Fruit fly (Drosophila melanogaster) whole organism, larva: ENCODE measurements around the gene U2af50.
A peak's percentile ranks its signal among the peaks of the same experiment; 100 is the strongest.

Source experiments
- noc ChIP-seq: fragments of 200-800 bp; sonication (Bioruptor generic); optimal IDR thresholded peaks from 3 replicates; lab custom pipeline; 2019; ENCODE audit warnings: missing biosample characterization, mild to moderate bottlenecking, missing genetic modification characterization, moderate library complexity

U2af50 gene

DNA sequence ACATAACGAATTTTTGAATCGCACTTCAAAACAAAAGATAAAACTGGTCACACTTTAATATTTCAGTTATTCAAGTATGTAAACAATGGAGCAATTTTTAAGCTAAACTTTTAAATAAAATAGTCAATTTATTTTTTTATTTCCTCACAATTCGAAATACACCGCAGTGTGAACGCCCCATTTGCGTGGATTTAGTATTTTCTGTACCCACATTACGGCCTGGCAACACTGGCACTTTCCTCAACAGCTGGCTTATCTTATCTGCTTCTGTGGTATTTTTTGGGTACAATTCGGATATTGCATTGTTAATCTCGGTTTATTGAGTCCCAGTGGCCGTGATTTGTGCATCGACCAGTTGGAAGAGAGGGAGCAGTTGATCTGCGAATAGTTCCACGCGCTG is 8.8 kb downstream of the U2af50 start, which contains the start of gene sl:
TSS of gene sl (plus strand) at position 254 of the 400 bp plus-strand sequence.
- TF ChIP-seq noc (tag; lab: Kevin White, UChicago), result no peak

DNA sequence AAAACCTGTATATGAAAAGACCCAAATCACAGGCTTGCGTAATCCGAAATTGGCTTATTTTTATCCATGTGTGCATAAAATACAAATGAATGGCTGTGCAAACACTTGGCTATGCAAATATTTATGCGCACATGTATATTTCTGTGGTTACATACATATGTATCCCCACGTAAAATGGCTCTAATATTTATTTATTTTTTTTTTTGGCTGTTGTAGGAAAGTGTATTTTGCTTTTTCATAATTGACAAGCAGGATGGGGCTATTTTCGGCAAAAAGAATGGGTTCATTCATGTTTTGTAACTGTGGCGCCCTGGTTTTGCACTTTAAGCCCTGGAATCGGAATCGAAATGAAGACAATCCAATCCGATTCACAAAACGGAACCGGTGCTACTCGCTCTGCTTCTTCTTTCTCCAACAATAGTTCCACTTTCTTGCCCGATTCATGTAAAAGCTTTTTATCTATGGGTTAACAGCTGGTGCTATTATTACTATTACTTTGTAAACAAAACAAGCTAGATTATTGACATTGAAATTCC is 23.7 kb downstream of the U2af50 start:
- TF ChIP-seq noc (tag; lab: Kevin White, UChicago), result peak; percentile 69

DNA sequence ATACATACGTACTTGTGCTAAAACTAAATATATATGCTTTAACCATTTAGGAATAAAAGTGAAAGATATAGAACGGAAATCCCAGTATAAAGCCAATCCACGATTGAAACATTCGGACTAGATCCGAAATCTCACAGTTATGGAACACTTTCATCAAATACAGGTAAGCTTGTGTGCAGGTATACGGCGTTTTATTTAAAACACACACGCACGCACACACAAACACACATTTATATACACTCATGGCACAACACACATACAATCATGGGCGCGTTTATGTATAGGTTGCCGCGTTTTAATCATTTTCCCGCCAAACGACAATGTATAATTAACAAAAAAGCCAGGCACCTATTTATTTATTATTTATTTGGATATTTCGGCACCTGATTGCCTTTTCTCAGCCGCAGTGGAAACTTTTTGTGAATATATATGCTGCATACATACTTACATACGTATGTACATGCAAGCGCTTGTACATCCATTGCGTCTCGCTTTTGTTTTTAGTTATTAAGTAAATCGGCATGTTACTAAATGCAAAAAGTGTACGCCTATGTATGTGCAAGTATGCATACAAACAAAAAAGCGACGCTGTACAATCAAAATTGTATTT is 24.5 kb downstream of the U2af50 start:
- no peak for TF ChIP-seq noc (tag; lab: Kevin White, UChicago)

DNA sequence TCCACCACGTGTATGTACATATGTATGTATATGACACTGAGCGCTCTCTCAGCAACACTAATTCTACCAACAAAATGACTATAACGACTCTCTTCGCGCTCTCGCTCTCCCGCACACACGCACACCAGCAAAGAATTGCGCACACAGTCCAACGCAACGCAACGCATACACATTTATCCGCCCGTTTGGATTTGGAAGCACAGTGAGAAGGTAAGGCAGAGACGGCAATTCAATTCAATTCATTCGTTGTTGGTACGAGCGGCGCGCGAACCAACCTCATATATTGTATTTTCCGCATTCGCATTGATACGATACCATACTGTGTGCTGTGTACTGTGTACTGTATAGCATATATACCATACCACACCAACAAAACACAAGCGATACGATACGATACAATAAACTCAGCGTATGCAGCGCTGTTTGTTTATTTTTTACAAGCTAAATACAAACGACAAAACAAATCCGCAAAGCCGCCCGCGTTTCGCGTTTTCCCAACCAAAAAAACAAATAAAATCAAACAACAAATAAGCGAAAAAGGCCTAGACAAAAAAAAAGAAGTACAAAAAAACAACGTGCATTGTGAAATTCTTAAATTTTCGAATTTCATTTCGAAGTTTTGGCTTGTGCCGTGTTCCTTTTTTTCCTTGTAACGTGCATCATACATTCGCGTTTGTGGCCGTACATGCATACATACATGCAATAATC is 25.3 kb downstream of the U2af50 start, which contains the start of the genes CG9921 and Dsp1:
TSS of gene CG9921 (minus strand) at position 167 of the 708 bp plus-strand sequence.
TSS of gene Dsp1 (plus strand) at position 179 of the 708 bp plus-strand sequence.
- TF ChIP-seq noc (tag; lab: Kevin White, UChicago), result no peak

DNA sequence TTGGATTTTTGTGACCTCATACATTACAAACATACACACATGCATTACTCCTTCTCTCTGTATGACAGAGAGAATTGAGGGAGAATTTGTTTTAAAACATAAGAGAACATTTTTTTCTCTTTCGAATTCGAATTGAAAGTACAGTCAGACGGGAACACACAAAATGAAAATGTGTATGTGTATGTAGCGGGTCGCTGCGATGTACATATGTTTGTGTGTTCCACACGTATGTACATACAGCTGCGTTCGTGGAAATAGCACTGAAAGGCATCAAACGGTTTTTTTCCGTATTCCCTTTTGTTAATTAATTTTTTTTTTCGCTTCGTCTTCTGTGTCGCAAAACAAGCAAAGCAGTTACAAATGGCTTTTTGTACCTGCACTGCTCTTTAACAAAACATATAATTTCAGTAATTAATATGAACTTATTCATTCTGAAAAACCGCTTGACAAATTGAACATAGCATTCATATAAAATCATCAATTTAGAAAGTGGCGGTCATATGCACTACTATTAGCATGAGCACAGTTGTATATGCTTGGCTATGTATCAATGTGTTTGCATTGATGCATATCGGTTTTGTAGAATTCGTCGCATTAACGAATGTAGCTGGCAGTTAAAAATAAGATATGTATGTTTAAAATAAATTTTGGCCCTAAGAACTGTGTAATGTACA is 26.1 kb downstream of the U2af50 start:
- TF ChIP-seq noc (tag; lab: Kevin White, UChicago), result peak; percentile 98

DNA sequence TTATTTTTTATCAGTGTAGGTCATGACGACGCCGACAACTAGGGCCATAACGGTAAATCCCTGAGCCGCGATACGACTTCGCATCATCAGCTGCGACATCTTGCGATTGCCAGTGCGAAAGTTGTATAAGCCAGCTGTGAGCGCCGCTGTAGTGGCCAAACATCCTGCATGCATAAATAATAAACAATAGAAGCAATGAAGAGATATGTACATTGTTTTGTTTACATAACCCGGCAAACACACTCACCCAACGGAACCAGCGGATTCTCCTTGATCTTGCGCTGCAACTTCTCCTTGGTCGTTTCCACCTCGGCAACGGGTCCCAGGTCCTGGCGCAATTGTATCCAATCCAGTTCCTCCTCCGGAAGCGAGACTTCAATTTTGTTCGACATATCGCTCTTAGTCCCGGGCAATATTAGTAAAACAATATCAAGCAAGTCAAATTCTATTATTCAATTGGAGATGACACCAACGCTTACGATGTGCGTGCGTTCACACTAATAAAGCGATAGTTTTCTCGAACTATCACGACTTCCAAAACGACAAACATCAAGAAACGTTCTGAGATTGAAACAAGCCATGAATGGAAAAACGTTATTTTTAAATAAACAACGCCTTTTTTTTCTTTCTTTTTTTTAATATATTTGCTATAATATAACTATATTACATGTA is 27.1 kb downstream of the U2af50 start:
- no peak for TF ChIP-seq noc (tag; lab: Kevin White, UChicago)

DNA sequence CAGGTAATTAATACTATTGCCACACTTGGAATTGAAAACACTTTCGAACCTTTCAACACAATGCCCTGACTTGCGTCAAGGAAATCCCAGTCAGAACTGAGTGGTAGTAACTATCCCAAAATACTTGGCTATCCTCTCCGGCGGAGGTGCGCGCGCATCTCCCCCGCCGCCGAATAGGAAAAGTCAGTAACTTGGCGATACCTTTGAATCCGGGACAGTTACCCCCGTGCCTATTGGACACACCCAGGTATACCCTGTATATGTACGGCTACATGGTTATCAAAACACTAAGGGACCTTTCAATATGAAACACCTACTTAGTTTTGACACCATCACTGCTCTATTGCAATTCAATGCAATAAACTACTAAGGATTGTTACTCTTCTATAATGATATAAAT is 28.2 kb downstream of the U2af50 start, which contains the start of gene CG9919:
TSS of gene CG9919 (minus strand) at position 101 of the 400 bp plus-strand sequence.
- no peak for TF ChIP-seq noc (tag; lab: Kevin White, UChicago)

DNA sequence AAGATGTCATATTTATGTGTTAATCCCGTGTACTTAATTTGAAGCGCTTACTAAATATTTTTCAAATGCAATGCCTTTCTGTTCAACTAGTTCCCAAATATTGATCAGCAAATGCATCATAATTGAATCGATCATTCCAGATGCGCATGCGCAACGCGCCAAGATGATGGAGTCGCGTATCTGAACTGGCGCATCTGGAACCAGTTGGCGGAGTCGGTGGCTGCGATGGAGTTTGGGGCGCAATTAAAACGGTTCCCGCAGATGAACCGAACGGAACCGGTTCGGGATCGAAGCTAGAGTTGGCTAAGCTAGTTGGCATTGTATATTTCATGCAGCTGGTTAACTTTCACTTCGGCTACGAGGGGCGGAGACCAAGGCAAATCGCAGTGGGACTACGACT is 33.4 kb downstream of the U2af50 start, which contains the start of gene CalpC:
TSS of gene CalpC (plus strand) at position 292 of the 400 bp plus-strand sequence.
- no peak for TF ChIP-seq noc (tag; lab: Kevin White, UChicago)

DNA sequence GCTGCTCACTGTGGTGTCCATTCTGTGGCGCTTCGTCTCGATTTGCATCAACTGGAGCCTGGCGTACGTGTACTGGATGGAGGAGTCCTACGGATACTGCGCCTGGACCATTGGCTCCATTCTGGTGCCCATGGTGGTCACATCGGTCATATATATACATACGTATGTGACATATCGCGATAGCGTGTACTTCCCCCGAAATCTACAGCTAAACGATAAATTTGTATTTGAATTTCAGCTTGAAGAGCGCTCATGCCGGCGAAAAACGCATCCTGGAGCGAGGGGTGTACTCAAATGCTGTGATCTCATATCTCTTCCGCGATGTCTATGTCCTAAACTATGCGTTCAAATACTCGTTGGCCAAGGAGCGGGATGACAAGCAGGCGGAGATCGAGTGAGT is 35.3 kb downstream of the U2af50 start:
- TF ChIP-seq noc (tag; lab: Kevin White, UChicago), result no peak

DNA sequence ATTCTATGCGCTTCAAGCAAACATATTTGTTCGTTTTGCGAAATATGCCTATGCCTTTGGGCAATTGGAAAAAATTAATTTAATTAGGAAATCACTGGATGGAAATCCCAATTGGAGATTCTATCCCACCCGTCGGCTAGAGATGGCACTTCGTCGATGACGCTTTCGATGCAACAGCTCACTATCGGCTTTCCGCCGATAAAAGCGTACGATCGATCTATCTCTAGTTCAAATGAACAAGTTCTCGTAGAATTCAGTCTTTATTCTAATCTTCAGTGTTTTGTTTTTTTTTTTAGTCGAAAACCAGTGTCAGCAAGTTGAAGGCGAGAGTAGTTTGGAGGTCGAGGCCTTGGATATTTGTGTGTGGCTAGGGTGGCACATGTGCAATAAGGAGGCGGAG is 35.8 kb downstream of the U2af50 start, which contains the start of the genes CG9917 and CG32579:
TSS of gene CG9917 (minus strand) at position 169 of the 400 bp plus-strand sequence.
TSS of gene CG32579 (plus strand) at position 224 of the 400 bp plus-strand sequence.
- no peak for TF ChIP-seq noc (tag; lab: Kevin White, UChicago)

DNA sequence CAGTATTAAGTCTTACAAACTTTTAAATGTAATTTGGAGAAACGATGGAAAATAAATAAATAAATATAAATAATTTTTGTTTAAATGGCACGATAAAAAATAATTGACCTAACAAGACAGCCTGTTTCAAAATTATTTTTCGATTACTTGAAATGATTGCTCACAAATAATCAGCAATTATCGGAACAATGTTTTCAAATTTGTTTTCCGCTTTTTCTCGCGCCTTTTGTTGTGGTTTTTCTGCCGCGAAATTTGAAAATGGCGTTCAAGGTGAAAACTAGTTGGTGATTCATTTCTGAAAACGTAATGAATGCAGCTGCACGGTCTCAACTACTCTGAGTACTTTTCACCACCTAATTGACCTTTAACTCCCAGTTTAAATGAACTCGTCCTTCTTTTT is 37.8 kb downstream of the U2af50 start:
- TF ChIP-seq noc (tag; lab: Kevin White, UChicago), result no peak

DNA sequence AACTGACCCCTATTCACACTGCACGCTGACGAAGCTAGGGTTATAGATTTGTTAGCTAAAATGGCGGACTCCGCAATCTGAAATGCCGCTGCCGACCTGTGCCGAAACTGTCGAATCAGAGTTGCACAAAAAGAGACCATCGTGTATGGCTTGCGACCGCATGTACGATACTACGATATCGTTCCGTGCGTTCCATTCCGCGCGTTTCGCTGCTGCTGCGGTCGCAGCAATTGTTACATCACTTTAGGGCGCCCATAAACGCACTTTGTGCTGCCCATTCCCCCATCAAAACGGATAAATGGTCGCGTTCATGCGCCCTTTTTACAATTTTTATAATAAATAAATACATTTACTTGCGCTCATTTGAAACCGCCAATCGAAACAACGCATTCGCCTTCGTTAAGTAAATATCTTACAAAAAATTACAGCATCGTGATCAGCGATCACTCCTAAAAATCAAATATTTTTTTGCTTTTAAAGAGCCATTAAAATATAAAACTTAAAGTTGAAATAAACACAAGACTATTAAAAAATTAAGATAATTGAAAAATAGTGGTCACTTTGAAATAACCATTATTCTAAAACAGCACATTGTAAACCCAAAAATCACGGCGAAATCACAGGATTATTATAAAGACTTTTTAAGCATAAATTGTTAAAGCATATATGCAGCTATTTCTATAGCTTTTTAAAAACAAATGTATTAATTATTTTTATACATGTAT is 38.5 kb downstream of the U2af50 start, which contains the start of gene Cyp1:
TSS of gene Cyp1 (minus strand) at position 174 of the 725 bp plus-strand sequence.
- no peak for TF ChIP-seq noc (tag; lab: Kevin White, UChicago)

DNA sequence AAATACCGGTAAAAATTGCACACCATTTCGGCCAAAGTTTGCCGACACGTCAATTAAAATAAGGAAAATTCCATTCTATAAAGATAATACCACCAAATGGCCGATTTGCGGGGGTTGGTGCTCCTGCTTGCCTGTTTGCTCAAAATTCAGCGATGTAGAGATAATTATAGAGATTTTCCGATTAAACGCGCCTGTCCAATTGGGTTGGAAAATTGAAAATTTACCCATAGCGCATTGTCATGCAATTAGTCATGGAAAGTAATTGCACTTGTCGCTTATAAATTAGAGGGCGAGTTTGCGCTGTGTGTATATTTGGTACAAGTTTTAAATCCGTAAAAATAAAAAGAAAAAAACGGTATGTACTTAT is 39.3 kb downstream of the U2af50 start:
- TF ChIP-seq noc (tag; lab: Kevin White, UChicago), result no peak

DNA sequence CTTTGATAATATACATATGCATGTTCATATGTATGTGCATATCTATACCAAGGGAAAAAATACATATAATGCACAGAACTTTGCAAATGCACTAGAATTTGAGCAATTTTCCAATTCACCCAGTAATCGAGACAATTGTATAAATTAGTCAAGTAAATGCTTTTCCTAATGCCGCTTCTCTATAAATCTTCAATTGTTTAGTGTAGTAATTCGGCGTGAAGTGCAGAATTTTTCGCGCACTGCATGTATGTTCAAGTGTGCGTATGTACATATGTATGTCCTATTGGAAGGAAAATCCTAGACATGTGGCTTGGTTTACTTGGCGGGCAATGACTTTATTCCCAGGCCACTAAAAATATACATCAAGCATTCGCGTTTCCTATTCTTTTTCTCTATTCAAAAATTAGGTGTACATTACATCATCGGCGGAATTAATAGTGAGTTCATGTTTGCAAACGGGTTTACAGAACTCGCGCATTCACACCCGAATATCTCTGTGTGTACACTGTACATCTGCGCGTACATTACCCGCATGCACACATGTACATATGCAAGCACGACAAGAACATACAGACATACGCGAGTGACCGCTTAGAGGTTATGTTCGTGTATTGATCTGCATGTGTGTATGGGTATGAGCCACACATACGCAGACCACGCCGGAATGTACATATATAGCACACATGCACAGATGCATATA is 39.8 kb downstream of the U2af50 start:
- peak; percentile 8 for TF ChIP-seq noc (tag; lab: Kevin White, UChicago)
